Worm (Caenorhabditis elegans): ENCODE results near the gene oac-41.

The oac-41 gene

DNA sequence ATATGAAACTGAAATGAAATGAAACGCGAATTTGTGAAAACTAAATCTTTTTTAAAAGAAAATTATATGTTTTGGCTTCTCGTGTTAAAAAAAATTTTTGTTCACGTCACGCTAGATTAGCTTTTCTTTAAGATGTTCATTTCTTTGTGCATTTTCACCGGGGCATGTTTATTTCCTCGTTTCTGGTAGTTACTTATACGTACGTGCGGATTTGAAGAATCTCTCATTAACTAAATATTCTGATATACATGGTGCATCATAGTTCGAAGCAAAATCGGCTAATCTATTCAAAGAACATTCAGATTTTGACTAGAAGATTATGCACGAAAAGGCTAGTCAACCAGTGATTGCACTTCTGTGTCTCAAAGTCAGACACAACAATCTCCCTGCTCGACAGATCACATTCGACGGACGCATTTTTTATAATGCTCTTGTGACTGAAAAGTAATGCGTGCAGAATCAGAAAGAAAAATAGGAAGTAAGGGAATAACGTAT is 25.6 kb upstream of the oac-41 start, which contains the start of gene C25E10.17:
C25E10.17 (minus strand) TSS at position 51 of the 495 bp plus-strand sequence.
- TF ChIP-seq B0261.1 (tag; optimal IDR thresholded peaks at IDR 0.05) (no peak), hrde-1 (tag; optimal IDR thresholded peaks at IDR 0.05; ENCODE audit: borderline replicate concordance) (no peak), gei-17 (GFP tag; optimal IDR thresholded peaks at IDR 0.05) (no peak), athp-1 (tag; optimal IDR thresholded peaks at IDR 0.05) (no peak), lag-1 (GFP tag; IDR thresholded peaks at IDR 0.05) (no peak)

DNA sequence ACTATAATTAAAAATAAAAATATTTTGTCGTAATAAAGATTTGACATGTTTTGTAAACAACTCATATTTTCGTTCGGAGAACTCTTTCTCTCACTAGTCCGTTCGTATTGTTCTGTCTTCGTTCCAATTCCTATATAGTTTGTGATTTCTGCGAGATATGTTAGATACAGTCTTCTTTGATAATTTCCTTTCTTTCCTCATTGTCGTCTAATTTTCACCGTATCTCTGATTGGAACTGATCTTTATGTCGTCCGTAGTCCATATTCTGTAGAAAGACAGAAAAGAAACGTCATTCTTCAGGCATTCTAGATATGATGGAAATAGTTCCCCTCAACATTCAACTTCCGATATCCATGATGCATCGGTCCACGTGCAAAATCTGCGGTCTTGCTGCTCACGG is 22.9 kb upstream of the oac-41 start, which contains the start of gene nhr-30:
nhr-30 (plus strand) TSS at position 301 of the 400 bp plus-strand sequence.
- TF ChIP-seq hlh-12 (tag; optimal IDR thresholded peaks at IDR 0.05) = no peak
- no peak for TF ChIP-seq dpff-1 (tag; optimal IDR thresholded peaks at IDR 0.05)
- no peak for TF ChIP-seq zfh-2 (GFP tag; conservative IDR thresholded peaks at IDR 0.05)

DNA sequence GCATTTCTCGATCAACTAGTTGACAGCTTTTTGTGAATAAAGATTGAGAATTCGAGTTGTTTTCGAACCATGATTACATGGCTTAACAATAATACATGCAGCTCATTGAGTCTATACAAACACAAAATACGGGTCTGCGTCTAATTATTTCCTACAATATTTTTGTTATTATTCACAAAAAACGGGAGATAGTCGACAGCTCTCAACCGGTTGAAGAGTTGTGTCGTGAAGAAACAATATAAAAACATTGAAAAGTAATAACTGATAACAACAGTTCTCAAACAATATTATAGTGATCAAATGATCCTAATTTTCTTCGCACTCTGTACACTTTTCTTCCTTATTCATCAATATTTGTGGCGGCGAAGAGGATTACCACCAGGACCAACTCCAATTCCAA is 19.1 kb upstream of the oac-41 start, which contains the start of gene cyp-33B1:
cyp-33B1 (plus strand) TSS at position 301 of the 400 bp plus-strand sequence.
- no peak for TF ChIP-seq lag-1 (GFP tag; IDR thresholded peaks at IDR 0.05)
- no peak for TF ChIP-seq hlh-26 (GFP tag; conservative IDR thresholded peaks at IDR 0.05)
- no peak for TF ChIP-seq C06A6.2 (GFP tag; conservative IDR thresholded peaks at IDR 0.05)
- no peak for TF ChIP-seq nhr-120 (GFP tag; IDR thresholded peaks at IDR 0.05)
- no peak for TF ChIP-seq nhr-179 (tag; optimal IDR thresholded peaks at IDR 0.05)
- TF ChIP-seq attf-6 (GFP tag; IDR thresholded peaks at IDR 0.05) = no peak
- TF ChIP-seq F23B12.7 (tag; optimal IDR thresholded peaks at IDR 0.05; ENCODE audit: insufficient read depth) = no peak
- TF ChIP-seq hmg-1.2 (GFP tag; IDR thresholded peaks at IDR 0.05) = no peak
- TF ChIP-seq him-1 (tag; optimal IDR thresholded peaks at IDR 0.05) = no peak
- TF ChIP-seq mes-4 (tag; optimal IDR thresholded peaks at IDR 0.05) = no peak
- TF ChIP-seq mel-28 (tag; optimal IDR thresholded peaks at IDR 0.05; ENCODE audit: borderline replicate concordance) = no peak
- TF ChIP-seq snpc-3.4 (tag; optimal IDR thresholded peaks at IDR 0.05) = no peak
- TF ChIP-seq nhr-80 (tag; optimal IDR thresholded peaks at IDR 0.05) = no peak

DNA sequence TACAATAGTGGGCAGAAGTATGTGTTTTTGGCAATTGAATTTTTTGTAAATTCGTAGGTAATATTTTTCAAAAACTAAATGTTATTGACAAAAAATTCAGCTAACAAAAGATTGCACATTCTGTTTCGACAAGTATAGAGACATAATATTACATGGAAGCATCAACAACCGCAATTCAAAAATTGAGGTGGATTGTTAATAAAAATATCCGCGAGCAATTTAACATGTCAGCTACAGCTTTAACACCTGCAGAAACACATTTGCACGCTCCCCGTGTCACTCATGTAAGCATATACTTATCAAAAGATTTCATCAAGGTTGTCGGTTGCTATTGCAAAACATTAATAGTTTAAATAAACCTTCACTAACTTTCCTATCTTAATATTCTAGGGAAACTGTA is 13.7 kb upstream of the oac-41 start, which contains the start of gene srsx-34:
srsx-34 (plus strand) TSS at position 301 of the 400 bp plus-strand sequence.
- no peak for TF ChIP-seq dpff-1 (tag; optimal IDR thresholded peaks at IDR 0.05)

DNA sequence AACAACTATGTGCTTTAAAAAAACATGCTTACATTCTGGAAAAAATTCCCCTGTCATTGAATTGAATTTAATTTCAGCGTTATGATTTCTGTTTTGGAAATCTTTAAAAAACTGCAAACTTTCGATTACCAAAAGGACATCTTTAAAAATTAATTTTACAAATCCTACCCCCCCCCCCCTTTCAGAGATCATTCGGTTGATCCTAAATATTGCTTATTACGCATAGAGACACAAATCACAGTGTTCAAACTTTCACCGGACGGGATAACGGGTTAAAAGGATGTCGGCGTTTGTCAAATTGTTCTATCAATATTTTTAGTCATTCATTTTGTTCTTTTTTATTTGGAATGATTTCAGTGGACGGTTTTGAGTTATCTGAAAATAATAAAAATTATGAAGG is 11.3 kb upstream of the oac-41 start, which contains the start of gene C25E10.4:
C25E10.4 (plus strand) TSS at position 301 of the 400 bp plus-strand sequence.
- TF ChIP-seq Y79H2A.3 (GFP tag; conservative IDR thresholded peaks at IDR 0.05) (no peak), F23B12.7 (tag; optimal IDR thresholded peaks at IDR 0.05; ENCODE audit: insufficient read depth) (no peak), B0035.1 (tag; optimal IDR thresholded peaks at IDR 0.05) (no peak), B0261.1 (tag; optimal IDR thresholded peaks at IDR 0.05) (no peak), mxl-1 (tag; optimal IDR thresholded peaks at IDR 0.05) (no peak), snpc-1.3 (tag; optimal IDR thresholded peaks at IDR 0.05; ENCODE audit: insufficient read depth) (no peak), fkh-3 (tag; optimal IDR thresholded peaks at IDR 0.05) (no peak), tbp1 (GFP tag; optimal IDR thresholded peaks at IDR 0.05) (no peak), dpff-1 (tag; optimal IDR thresholded peaks at IDR 0.05) (no peak), ztf-3 (GFP tag; optimal IDR thresholded peaks at IDR 0.05) (no peak), mcd-1 (GFP tag; IDR thresholded peaks at IDR 0.05) (no peak), ztf-18 (tag; optimal IDR thresholded peaks at IDR 0.05) (no peak), madf-10 (tag; optimal IDR thresholded peaks at IDR 0.05) (no peak), ekl-4 (GFP tag; IDR thresholded peaks at IDR 0.05) (no peak), ztf-22 (GFP tag; optimal IDR thresholded peaks at IDR 0.05) (no peak), lir-1 (GFP tag; conservative IDR thresholded peaks at IDR 0.05) (no peak), Y56A3A.18 (GFP tag; IDR thresholded peaks at IDR 0.05) (no peak)

Measured in whole organism, young adult.